Worm (Caenorhabditis elegans) whole organism, midembryonic: Measurements from ENCODE around the gene R02E12.4.

ENCODE experiments used
- cog-1 ChIP-seq: sonication (generic microtip); optimal IDR thresholded peaks from 2 replicates; lab custom pipeline; 2016; ENCODE audit warnings: missing genetic modification characterization, missing compliant biosample characterization
- flt-1 ChIP-seq: fragments of 200-800 bp; sonication (Bioruptor generic); IDR thresholded peaks from 2 replicates; pipeline ENCODE4 v1.3.6; 2022; ENCODE audit warnings: missing genetic modification characterization, missing compliant biosample characterization
- klf-2 ChIP-seq: fragments of 200-800 bp; sonication (Bioruptor generic); conservative IDR thresholded peaks from 2 replicates; pipeline ENCODE4 v1.3.6; 2022; ENCODE audit warnings: missing genetic modification reagents, missing genetic modification characterization, missing compliant biosample characterization

- TF ChIP-seq flt-1 (no peak), cog-1 (tag; lab: Kevin White, UChicago) (no peak), klf-2 (GFP tag; lab: Robert Waterston, UW) (no peak)
Observed at ce11 chrX:3970786-3971185, 34.3 kb upstream of the R02E12.4 start.
